Fruit fly (Drosophila melanogaster): ENCODE data around the gene Trm7-34.
A peak's percentile ranks its signal among the peaks of the same experiment; 100 is the strongest.

Trm7-34 gene

dm6 chr3R:21127352-21127985 is 6.2 kb downstream of the Trm7-34 start, which contains the start of the genes slmb and CG5793 (continued):
- TF ChIP-seq pan (optimal IDR thresholded peaks at IDR 0.05) (no peak), br (GFP tag; optimal IDR thresholded peaks at IDR 0.05) (no peak)

DNA sequence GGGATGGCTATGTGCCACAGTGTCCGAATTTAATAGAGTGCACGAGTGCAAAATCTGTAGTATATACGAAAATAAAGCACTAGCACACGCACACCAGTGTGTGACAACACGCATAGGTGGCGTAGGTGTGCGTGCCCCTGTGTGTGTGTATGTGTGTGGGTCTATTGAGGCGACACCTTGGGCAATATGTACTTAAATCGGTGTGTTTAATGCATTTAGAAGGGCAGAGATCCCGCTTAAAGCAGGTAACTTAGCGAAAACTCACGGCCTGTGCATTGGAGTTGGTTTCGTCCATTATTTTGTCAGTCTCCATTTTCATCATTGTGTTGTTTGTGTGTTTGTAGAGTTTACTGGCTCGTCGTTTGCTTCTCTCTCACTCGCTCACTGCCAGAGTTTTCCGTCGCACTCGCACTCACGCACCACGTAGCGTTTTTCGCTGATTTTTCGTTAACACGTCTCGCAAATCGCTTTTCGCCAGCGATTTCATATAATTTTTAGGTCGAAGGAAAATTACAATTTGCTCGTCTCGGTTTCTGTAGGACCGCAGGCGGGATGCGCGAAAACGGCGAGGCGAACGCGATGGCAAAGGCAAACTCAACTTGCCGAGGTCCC is 6.9 kb downstream of the Trm7-34 start:
- TF ChIP-seq CG32264 (GFP tag; optimal IDR thresholded peaks at IDR 0.05) (no peak), N (GFP tag; optimal IDR thresholded peaks at IDR 0.05) (peak; percentile 84)

DNA sequence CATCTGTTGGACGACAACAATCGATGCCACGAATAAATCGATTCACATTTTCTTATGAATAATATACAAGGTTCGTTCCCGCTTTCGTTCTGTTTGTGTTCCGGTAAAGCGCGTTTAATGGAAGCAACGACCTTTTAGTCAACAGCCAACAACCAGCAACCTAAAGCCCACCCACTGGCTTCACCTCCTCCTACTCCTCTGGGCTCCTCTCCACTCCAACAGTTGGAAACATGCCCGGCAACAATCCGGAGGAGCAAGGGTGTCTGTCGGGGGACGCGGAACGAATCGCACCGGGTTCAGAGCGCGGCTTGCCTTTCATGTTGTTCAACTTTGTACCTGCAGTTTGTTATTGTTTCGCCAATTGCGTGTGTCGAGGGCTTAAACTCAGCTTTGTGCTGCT is 9.5 kb downstream of the Trm7-34 start:
- TF ChIP-seq ey (GFP tag; optimal IDR thresholded peaks at IDR 0.05) = no peak
- TF ChIP-seq Hr78 (GFP tag; optimal IDR thresholded peaks at IDR 0.05) = no peak
- TF ChIP-seq Sp1 (GFP tag; optimal IDR thresholded peaks at IDR 0.05) = no peak
- TF ChIP-seq Myc (optimal IDR thresholded peaks at IDR 0.05) = no peak
- peak; percentile 16 for TF ChIP-seq Dif (GFP tag; optimal IDR thresholded peaks at IDR 0.05; ENCODE audit: partially characterized antibody)
- TF ChIP-seq lola (GFP tag; optimal IDR thresholded peaks at IDR 0.05) = no peak
- TF ChIP-seq Rel (GFP tag; optimal IDR thresholded peaks at IDR 0.05) = no peak
- peak; percentile 14 for TF ChIP-seq Rel (tag; optimal IDR thresholded peaks at IDR 0.05)

- TF ChIP-seq HLH106 (tag; optimal IDR thresholded peaks at IDR 0.05) (no peak), sage (GFP tag; optimal IDR thresholded peaks at IDR 0.05) (no peak), CG9705 (GFP tag; optimal IDR thresholded peaks at IDR 0.05) (no peak), rgr (GFP tag; optimal IDR thresholded peaks at IDR 0.05) (no peak), ey (GFP tag; optimal IDR thresholded peaks at IDR 0.05) (peak; percentile 37), sv (GFP tag; optimal IDR thresholded peaks at IDR 0.05) (peak; percentile 32), tai (GFP tag; optimal IDR thresholded peaks at IDR 0.05) (no peak), foxo (GFP tag; optimal IDR thresholded peaks at IDR 0.05) (peak in 1 of 2 experiments; percentile 43), pan (optimal IDR thresholded peaks at IDR 0.05) (no peak), Sp1 (GFP tag; optimal IDR thresholded peaks at IDR 0.05) (no peak), Dfd (GFP tag; optimal IDR thresholded peaks at IDR 0.05) (no peak), h (GFP tag; optimal IDR thresholded peaks at IDR 0.05) (peak; percentile 46), brk (GFP tag; optimal IDR thresholded peaks at IDR 0.05) (no peak), N (GFP tag; optimal IDR thresholded peaks at IDR 0.05) (peak; percentile 94), GATAd (GFP tag; optimal IDR thresholded peaks at IDR 0.05) (no peak), Hr83 (GFP tag; optimal IDR thresholded peaks at IDR 0.05; ENCODE audit: poor library complexity, severe bottlenecking) (peak; percentile 20), woc (GFP tag; optimal IDR thresholded peaks at IDR 0.05) (peak; percentile 52), Rel (GFP tag; optimal IDR thresholded peaks at IDR 0.05) (no peak), Rel (tag; optimal IDR thresholded peaks at IDR 0.05) (no peak), psq (GFP tag; optimal IDR thresholded peaks at IDR 0.05) (peak; percentile 5), Hr78 (GFP tag; optimal IDR thresholded peaks at IDR 0.05) (peak; percentile 51), fru (GFP tag; optimal IDR thresholded peaks at IDR 0.05) (no peak), jim (GFP tag; optimal IDR thresholded peaks at IDR 0.05) (no peak), OdsH (GFP tag; optimal IDR thresholded peaks at IDR 0.05) (peak; percentile 23), Jra (GFP tag; optimal IDR thresholded peaks at IDR 0.05) (no peak), Hnf4 (GFP tag; optimal IDR thresholded peaks at IDR 0.05) (no peak)
These were observed 14.9 kb downstream of the Trm7-34 start, which contains the start of gene Bdbt for dm6 chr3R:21118784-21119183. Bdbt (minus strand) TSS chr3R:21118856.

dm6 chr3R:21116057-21116456 is 17.6 kb downstream of the Trm7-34 start, which contains the start of gene ppan:
ppan (plus strand) TSS chr3R:21116254.
- TF ChIP-seq tai (GFP tag; optimal IDR thresholded peaks at IDR 0.05) = no peak
- TF ChIP-seq Jra (GFP tag; optimal IDR thresholded peaks at IDR 0.05) = no peak
- no peak for TF ChIP-seq Hr83 (GFP tag; optimal IDR thresholded peaks at IDR 0.05; ENCODE audit: poor library complexity, severe bottlenecking)
- TF ChIP-seq br (GFP tag; optimal IDR thresholded peaks at IDR 0.05) = no peak
- TF ChIP-seq CG32264 (GFP tag; optimal IDR thresholded peaks at IDR 0.05) = no peak
- TF ChIP-seq lola (GFP tag; optimal IDR thresholded peaks at IDR 0.05) = no peak
- peak; percentile 37 for TF ChIP-seq sage (GFP tag; optimal IDR thresholded peaks at IDR 0.05)
- peak; percentile 10 for TF ChIP-seq h (GFP tag; optimal IDR thresholded peaks at IDR 0.05)
- peak; percentile 20 for TF ChIP-seq Dif (GFP tag; optimal IDR thresholded peaks at IDR 0.05; ENCODE audit: partially characterized antibody)
- no peak for TF ChIP-seq Mio (GFP tag; optimal IDR thresholded peaks at IDR 0.05)
- no peak for TF ChIP-seq dsf (GFP tag; optimal IDR thresholded peaks at IDR 0.05; ENCODE audit: borderline replicate concordance)
- no peak for TF ChIP-seq Hnf4 (GFP tag; optimal IDR thresholded peaks at IDR 0.05)
- TF ChIP-seq woc (GFP tag; optimal IDR thresholded peaks at IDR 0.05) = no peak
- TF ChIP-seq OdsH (GFP tag; optimal IDR thresholded peaks at IDR 0.05) = no peak
- no peak for TF ChIP-seq dmrt93B (GFP tag; optimal IDR thresholded peaks at IDR 0.05)
- no peak for TF ChIP-seq pan (optimal IDR thresholded peaks at IDR 0.05)
- TF ChIP-seq CG9705 (GFP tag; optimal IDR thresholded peaks at IDR 0.05) = no peak
- no peak for TF ChIP-seq psq (GFP tag; optimal IDR thresholded peaks at IDR 0.05)
- TF ChIP-seq Myc (optimal IDR thresholded peaks at IDR 0.05) = peak; percentile 36
- TF ChIP-seq Rel (GFP tag; optimal IDR thresholded peaks at IDR 0.05) = no peak
- TF ChIP-seq Rel (tag; optimal IDR thresholded peaks at IDR 0.05) = no peak
- no peak for TF ChIP-seq GATAd (GFP tag; optimal IDR thresholded peaks at IDR 0.05)
- no peak for TF ChIP-seq ey (GFP tag; optimal IDR thresholded peaks at IDR 0.05)
- TF ChIP-seq sv (GFP tag; optimal IDR thresholded peaks at IDR 0.05) = no peak
- no peak for TF ChIP-seq dl (GFP tag; optimal IDR thresholded peaks at IDR 0.05; ENCODE audit: insufficient read depth in 1 of 2, partially characterized antibody in 2 of 2)
- TF ChIP-seq CrebA (GFP tag; optimal IDR thresholded peaks at IDR 0.05; ENCODE audit: borderline replicate concordance) = no peak
